Fruit fly (Drosophila melanogaster): Measurements from ENCODE around the gene CG14354.

CG14354 gene

dm6 chr3R:25815179-25815578, at the start of gene CG14354:
Gene CG14354 (plus strand): TSS chr3R:25815479.
- no peak for TF ChIP-seq CG17801 (GFP tag; optimal IDR thresholded peaks at IDR 0.05; ENCODE audit: partially characterized antibody)

- TF ChIP-seq CG17801 (GFP tag; optimal IDR thresholded peaks at IDR 0.05; ENCODE audit: partially characterized antibody), result no peak
Observed at dm6 chr3R:25775269-25775668, 40.0 kb upstream of the CG14354 start, which contains the start of the genes CG17197 and CG17198. Gene CG17197 (minus strand): TSS chr3R:25775369. Gene CG17198 (minus strand): TSS chr3R:25775369.

- TF ChIP-seq CG17801 (GFP tag; optimal IDR thresholded peaks at IDR 0.05; ENCODE audit: partially characterized antibody), result no peak
Observed at dm6 chr3R:25776137-25776536, 39.1 kb upstream of the CG14354 start, which contains the start of gene CG17196. Gene CG17196 (minus strand): TSS chr3R:25776237.

DNA sequence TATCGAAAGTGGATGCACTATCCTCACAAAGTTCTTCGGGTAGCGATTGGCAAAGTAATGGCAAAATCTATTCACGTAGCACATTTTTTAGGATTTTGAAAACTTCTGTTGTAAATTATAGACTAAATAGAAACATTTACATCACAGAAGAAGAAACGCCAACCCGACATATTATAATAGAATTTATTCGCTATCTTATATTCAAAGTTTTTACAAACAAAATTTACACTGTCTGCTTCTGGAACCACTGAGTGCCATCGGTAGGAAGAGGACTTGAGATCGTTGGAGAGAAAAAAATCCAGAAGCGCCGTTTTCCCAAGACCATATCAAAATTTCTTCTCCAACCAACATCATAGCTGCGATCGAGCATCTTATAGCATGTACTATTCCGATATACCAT, 38.2 kb upstream of the CG14354 start, which contains the start of gene CG17195:
CG17195 (minus strand) TSS at position 101 of the 400 bp plus-strand sequence.
- TF ChIP-seq CG17801 (GFP tag; optimal IDR thresholded peaks at IDR 0.05; ENCODE audit: partially characterized antibody), result no peak

dm6 chr3R:25778205-25778604, 37.1 kb upstream of the CG14354 start, which contains the start of gene CG4956:
Gene CG4956 (minus strand): TSS chr3R:25778305.
- TF ChIP-seq CG17801 (GFP tag; optimal IDR thresholded peaks at IDR 0.05; ENCODE audit: partially characterized antibody), result no peak

dm6 chr3R:25782855-25783424, 32.3 kb upstream of the CG14354 start:
- TF ChIP-seq CG17801 (GFP tag; optimal IDR thresholded peaks at IDR 0.05; ENCODE audit: partially characterized antibody), result no peak

- TF ChIP-seq CG17801 (GFP tag; optimal IDR thresholded peaks at IDR 0.05; ENCODE audit: partially characterized antibody), result no peak
Observed at dm6 chr3R:25787198-25787597, 28.1 kb upstream of the CG14354 start, which contains the start of gene CG4960. Gene CG4960 (minus strand): TSS chr3R:25787298.

dm6 chr3R:25789355-25789754, 25.9 kb upstream of the CG14354 start, which contains the start of gene CG31380:
Gene CG31380 (minus strand): TSS chr3R:25789455.
- no peak for TF ChIP-seq CG17801 (GFP tag; optimal IDR thresholded peaks at IDR 0.05; ENCODE audit: partially characterized antibody)

DNA sequence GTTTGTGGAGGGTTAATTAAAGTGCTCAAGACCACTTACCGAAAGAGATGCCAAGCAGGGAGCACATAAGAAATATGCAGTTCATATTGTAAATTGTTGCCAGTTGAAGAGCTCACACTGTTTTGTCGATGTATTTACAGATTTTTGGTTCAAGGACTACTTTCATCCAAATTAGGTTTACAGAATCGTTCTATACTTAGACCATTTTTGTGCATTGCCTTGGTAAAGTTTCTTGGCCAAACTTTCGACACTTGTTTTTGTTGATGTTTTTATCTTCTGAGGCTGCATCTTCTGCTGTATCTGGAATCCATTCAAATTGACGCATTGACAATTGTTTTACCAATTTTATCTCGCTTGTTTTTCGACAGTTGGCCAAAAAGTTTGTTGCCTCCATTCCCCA, 24.9 kb upstream of the CG14354 start, which contains the start of gene CG31093:
CG31093 (minus strand) TSS at position 101 of the 400 bp plus-strand sequence.
- no peak for TF ChIP-seq CG17801 (GFP tag; optimal IDR thresholded peaks at IDR 0.05; ENCODE audit: partially characterized antibody)

DNA sequence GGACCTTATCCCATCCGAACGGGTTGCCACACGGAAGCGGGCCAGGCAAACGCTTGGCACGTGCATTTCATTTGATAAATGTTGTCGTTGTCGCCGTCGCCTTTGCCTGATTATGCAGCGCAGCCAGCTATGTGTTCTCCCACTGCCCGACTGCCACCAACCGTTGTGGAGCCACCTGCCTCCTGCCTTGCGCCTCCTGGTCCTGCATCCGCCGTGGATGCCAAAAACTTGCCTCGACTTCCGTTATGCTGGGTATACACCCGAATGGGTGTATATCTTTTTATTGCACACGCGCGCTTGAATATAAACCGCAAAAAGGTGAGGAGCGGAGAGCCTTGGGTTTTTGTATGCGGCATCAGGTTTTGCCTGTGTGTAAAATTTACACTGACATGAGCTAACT, 23.5 kb upstream of the CG14354 start:
- no peak for TF ChIP-seq CG17801 (GFP tag; optimal IDR thresholded peaks at IDR 0.05; ENCODE audit: partially characterized antibody)

dm6 chr3R:25806145-25806544, 9.1 kb upstream of the CG14354 start, which contains the start of gene BG642167:
Gene BG642167 (plus strand): TSS chr3R:25806445.
- TF ChIP-seq CG17801 (GFP tag; optimal IDR thresholded peaks at IDR 0.05; ENCODE audit: partially characterized antibody), result no peak

DNA sequence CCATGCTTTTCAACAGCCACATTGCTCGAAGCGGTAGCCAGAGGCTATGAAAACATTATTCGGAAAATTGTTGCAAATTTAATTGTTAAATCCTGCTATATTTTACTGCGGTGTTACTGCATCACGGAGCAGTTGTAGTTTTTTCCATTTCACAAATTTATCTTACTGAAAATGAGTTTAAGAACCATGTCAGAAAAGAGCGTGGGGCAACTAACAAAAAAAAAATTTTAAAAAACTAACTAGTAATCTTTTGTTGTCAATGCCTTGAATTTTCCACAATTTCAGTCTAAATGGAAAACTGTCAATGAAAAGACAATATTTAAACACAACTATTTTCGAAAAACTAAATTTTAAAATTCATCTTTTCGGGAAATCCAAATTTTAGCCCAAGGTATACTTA, 4.5 kb upstream of the CG14354 start, which contains the start of gene CG5024:
CG5024 (plus strand) TSS at position 301 of the 400 bp plus-strand sequence.
- no peak for TF ChIP-seq CG17801 (GFP tag; optimal IDR thresholded peaks at IDR 0.05; ENCODE audit: partially characterized antibody)

DNA sequence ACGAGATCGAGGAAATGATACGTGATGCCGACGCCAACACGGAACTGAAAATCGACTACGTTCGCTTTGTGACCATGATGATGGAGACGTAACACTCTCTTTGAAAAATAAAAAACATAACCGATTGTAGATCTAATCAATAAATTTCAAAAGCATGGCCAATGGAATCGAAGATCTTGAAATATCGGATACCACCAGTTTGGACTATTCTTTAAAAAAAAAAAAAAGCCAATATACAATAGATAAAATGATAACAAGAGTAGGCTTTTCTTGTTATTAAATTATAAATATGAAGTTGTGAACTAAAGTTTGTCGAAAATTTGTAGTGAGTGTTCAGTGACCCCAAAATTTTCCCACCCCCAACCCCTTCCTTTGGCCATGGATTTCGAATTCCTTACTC, 3.7 kb upstream of the CG14354 start, which contains the start of the genes Acam and CG17770:
Acam (plus strand) TSS at position 301 of the 400 bp plus-strand sequence.
CG17770 (plus strand) TSS at position 301 of the 400 bp plus-strand sequence.
- TF ChIP-seq CG17801 (GFP tag; optimal IDR thresholded peaks at IDR 0.05; ENCODE audit: partially characterized antibody), result no peak

DNA sequence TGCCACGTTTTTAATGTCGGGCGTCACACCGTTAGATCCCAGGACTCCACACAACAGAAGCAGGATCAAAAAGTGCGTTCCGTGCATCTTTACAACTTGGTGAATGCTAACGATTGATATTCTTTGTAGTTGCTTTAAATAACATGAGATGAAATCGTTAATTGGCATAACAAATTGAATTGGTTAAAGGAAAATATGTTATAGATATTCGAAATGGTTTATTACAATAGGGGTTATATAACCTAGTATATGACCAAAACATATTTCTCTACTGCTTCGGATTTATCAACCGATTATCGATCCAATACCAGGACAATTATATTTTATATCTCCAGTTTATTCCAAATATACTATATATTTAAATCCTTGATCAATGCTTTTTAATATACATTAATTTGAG, 14.3 kb downstream of the CG14354 start, which contains the start of gene Mst57Dc:
Mst57Dc (minus strand) TSS at position 101 of the 400 bp plus-strand sequence.
- no peak for TF ChIP-seq CG17801 (GFP tag; optimal IDR thresholded peaks at IDR 0.05; ENCODE audit: partially characterized antibody)

DNA sequence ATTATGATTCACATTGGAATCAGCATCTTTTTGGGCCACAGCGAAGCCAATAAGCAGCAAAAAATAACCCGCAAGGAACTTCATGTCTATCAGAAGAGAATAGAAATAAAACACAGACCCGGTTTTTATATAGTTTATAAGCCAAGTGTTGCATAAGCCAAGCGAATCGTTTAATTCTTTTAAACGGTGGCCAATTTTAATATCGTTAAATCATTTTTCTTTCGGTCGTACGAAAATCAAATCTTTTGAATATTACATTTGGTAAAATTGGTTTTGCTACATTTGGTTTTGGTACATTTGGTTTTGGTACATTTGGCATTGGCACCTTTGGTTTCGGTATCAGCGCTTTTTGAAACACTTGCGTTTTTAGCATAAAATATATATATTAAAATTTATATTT, 14.8 kb downstream of the CG14354 start, which contains the start of gene Sfp96F:
Sfp96F (minus strand) TSS at position 101 of the 400 bp plus-strand sequence.
- no peak for TF ChIP-seq CG17801 (GFP tag; optimal IDR thresholded peaks at IDR 0.05; ENCODE audit: partially characterized antibody)

dm6 chr3R:25830814-25831213, 15.5 kb downstream of the CG14354 start, which contains the start of gene Mst57Db:
Gene Mst57Db (minus strand): TSS chr3R:25830914.
- no peak for TF ChIP-seq CG17801 (GFP tag; optimal IDR thresholded peaks at IDR 0.05; ENCODE audit: partially characterized antibody)
